Fruit fly (Drosophila melanogaster): ENCODE measurements around the gene Ugt316A1.

Gene Ugt316A1

dm6 chr3L:19087369-19088275, 25.0 kb upstream of the Ugt316A1 start:
- TF ChIP-seq foxo (GFP tag; optimal IDR thresholded peaks at IDR 0.05) (peak in 1 of 2 experiments; percentile 24), Myc (optimal IDR thresholded peaks at IDR 0.05) (no peak), Abd-B (GFP tag; optimal IDR thresholded peaks at IDR 0.05) (no peak), fru (GFP tag; optimal IDR thresholded peaks at IDR 0.05) (no peak), tai (GFP tag; optimal IDR thresholded peaks at IDR 0.05) (no peak), jim (GFP tag; optimal IDR thresholded peaks at IDR 0.05) (no peak), brk (GFP tag; optimal IDR thresholded peaks at IDR 0.05) (no peak), Hr83 (GFP tag; optimal IDR thresholded peaks at IDR 0.05; ENCODE audit: poor library complexity, severe bottlenecking) (no peak), psq (GFP tag; optimal IDR thresholded peaks at IDR 0.05) (peak; percentile 35), pan (optimal IDR thresholded peaks at IDR 0.05) (no peak), sv (GFP tag; optimal IDR thresholded peaks at IDR 0.05) (no peak), CG32264 (GFP tag; optimal IDR thresholded peaks at IDR 0.05) (no peak), dmrt93B (GFP tag; optimal IDR thresholded peaks at IDR 0.05) (no peak), Hr78 (GFP tag; optimal IDR thresholded peaks at IDR 0.05) (no peak), Sp1 (GFP tag; optimal IDR thresholded peaks at IDR 0.05) (peak; percentile 28), Dfd (GFP tag; optimal IDR thresholded peaks at IDR 0.05) (no peak), HLH106 (tag; optimal IDR thresholded peaks at IDR 0.05) (peak; percentile 10), lola (GFP tag; optimal IDR thresholded peaks at IDR 0.05) (no peak), Rel (GFP tag; optimal IDR thresholded peaks at IDR 0.05) (no peak), Rel (tag; optimal IDR thresholded peaks at IDR 0.05) (no peak), dl (GFP tag; optimal IDR thresholded peaks at IDR 0.05; ENCODE audit: insufficient read depth in 1 of 2, partially characterized antibody in 2 of 2) (no peak), sage (GFP tag; optimal IDR thresholded peaks at IDR 0.05) (no peak), dsf (GFP tag; optimal IDR thresholded peaks at IDR 0.05; ENCODE audit: borderline replicate concordance) (no peak), Vsx2 (GFP tag; optimal IDR thresholded peaks at IDR 0.05; ENCODE audit: partially characterized antibody) (no peak)

DNA sequence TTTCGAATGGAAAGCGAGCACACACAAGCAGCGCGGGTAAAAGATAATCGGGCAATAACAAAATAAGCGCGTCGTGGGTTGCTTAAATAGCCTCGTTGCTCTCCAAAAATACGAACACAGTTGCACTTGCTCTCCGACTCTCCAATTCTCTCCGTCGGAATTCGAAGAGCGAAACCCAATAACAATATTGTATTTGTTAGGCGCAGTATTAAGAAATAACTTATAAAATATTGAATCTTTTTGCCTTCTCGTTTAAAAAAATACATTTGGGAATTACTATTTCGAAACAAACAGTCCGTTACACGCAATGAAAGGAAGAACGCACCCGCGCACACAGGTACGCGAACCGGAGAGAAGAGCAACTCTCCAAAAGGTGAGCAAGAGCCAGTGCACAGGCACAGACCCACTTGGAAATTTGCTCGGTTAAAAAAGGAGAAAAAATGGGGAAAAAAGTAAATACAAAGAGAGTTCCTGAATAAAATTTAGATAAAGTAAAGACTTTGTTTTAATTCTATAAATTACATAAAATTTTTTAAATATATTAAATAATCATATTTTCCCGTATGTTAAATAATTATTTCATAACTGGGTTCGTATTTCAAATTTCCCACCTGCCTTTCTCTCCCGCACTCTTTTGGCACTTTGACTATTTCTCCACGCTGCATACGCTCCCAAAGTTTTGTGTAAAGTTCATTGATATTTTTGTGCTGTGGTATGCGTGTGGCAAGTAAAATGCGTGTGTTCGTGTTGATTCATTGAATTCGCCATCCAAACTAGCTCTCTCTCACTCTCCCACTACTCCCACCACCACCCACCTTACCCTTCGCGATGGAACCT, 24.0 kb upstream of the Ugt316A1 start, which contains the start of gene Mkp3:
Gene Mkp3 (minus strand): TSS at position 63 of the 837 bp plus-strand sequence.
- peak; percentile 80 for TF ChIP-seq Rel (GFP tag; optimal IDR thresholded peaks at IDR 0.05)
- peak; percentile 65 for TF ChIP-seq Rel (tag; optimal IDR thresholded peaks at IDR 0.05)
- peak; percentile 77 for TF ChIP-seq h (GFP tag; optimal IDR thresholded peaks at IDR 0.05)
- peak; percentile 73 for TF ChIP-seq CG9705 (GFP tag; optimal IDR thresholded peaks at IDR 0.05)
- TF ChIP-seq dl (GFP tag; optimal IDR thresholded peaks at IDR 0.05; ENCODE audit: insufficient read depth in 1 of 2, partially characterized antibody in 2 of 2) = peak in 1 of 2 experiments; percentile 25
- no peak for TF ChIP-seq CrebA (GFP tag; optimal IDR thresholded peaks at IDR 0.05; ENCODE audit: borderline replicate concordance)
- TF ChIP-seq sage (GFP tag; optimal IDR thresholded peaks at IDR 0.05) = peak; percentile 62
- TF ChIP-seq br (GFP tag; optimal IDR thresholded peaks at IDR 0.05) = peak; percentile 35
- no peak for TF ChIP-seq jim (GFP tag; optimal IDR thresholded peaks at IDR 0.05)
- no peak for TF ChIP-seq Abd-B (GFP tag; optimal IDR thresholded peaks at IDR 0.05)
- peak; percentile 76 for TF ChIP-seq fru (GFP tag; optimal IDR thresholded peaks at IDR 0.05)
- peak; percentile 29 for TF ChIP-seq Hr83 (GFP tag; optimal IDR thresholded peaks at IDR 0.05; ENCODE audit: poor library complexity, severe bottlenecking)
- peak; percentile 92 for TF ChIP-seq Sp1 (GFP tag; optimal IDR thresholded peaks at IDR 0.05)
- TF ChIP-seq OdsH (GFP tag; optimal IDR thresholded peaks at IDR 0.05) = peak; percentile 87
- no peak for TF ChIP-seq Myc (optimal IDR thresholded peaks at IDR 0.05)
- TF ChIP-seq woc (GFP tag; optimal IDR thresholded peaks at IDR 0.05) = peak; percentile 63
- TF ChIP-seq dmrt93B (GFP tag; optimal IDR thresholded peaks at IDR 0.05) = peak; percentile 66
- peak; percentile 82 for TF ChIP-seq psq (GFP tag; optimal IDR thresholded peaks at IDR 0.05)
- TF ChIP-seq Vsx2 (GFP tag; optimal IDR thresholded peaks at IDR 0.05; ENCODE audit: partially characterized antibody) = no peak
- peak; percentile 68 for TF ChIP-seq ey (GFP tag; optimal IDR thresholded peaks at IDR 0.05)
- peak; percentile 53 for TF ChIP-seq Dif (GFP tag; optimal IDR thresholded peaks at IDR 0.05; ENCODE audit: partially characterized antibody)
- TF ChIP-seq Hnf4 (GFP tag; optimal IDR thresholded peaks at IDR 0.05) = peak; percentile 66
- TF ChIP-seq HLH106 (tag; optimal IDR thresholded peaks at IDR 0.05) = peak; percentile 92
- TF ChIP-seq lola (GFP tag; optimal IDR thresholded peaks at IDR 0.05) = no peak
- TF ChIP-seq usp (GFP tag; optimal IDR thresholded peaks at IDR 0.05) = no peak
- TF ChIP-seq rgr (GFP tag; optimal IDR thresholded peaks at IDR 0.05) = peak; percentile 85
- no peak for TF ChIP-seq N (GFP tag; optimal IDR thresholded peaks at IDR 0.05)
- no peak for TF ChIP-seq GATAd (GFP tag; optimal IDR thresholded peaks at IDR 0.05)
- no peak for TF ChIP-seq Jra (GFP tag; optimal IDR thresholded peaks at IDR 0.05)
- no peak for TF ChIP-seq Mio (GFP tag; optimal IDR thresholded peaks at IDR 0.05)
- TF ChIP-seq brk (GFP tag; optimal IDR thresholded peaks at IDR 0.05) = peak; percentile 81
- no peak for TF ChIP-seq pan (optimal IDR thresholded peaks at IDR 0.05)
- TF ChIP-seq foxo (GFP tag; optimal IDR thresholded peaks at IDR 0.05) = peak in 1 of 2 experiments; percentile 86
- peak; percentile 84 for TF ChIP-seq sv (GFP tag; optimal IDR thresholded peaks at IDR 0.05)
- peak; percentile 69 for TF ChIP-seq Dfd (GFP tag; optimal IDR thresholded peaks at IDR 0.05)
